ENCODE assay signal across 4 fruit fly cellular contexts in the genomic region with DNA sequence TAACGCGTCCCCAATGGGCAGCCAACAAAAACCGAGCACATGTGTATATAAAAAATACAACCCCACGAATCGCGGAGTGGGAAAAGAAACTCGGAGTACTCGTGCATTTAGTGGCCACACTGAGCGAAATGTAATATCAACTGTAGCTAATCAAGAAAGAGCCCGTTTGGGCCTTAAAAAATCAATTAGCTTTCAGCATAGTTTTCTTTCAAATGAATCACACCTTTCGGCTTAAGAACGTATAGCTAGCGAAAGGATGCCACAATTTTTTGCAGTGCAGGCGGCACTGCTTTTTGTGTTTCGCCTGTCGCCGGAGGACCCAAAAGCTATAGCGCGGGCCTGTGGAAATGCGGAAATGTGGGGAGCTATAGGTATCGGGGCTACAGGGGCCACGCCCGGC.
TF ChIP-seq lines count a peak whose summit lies in the region.

No protein-coding gene starts in this region.

- no peak for TF ChIP-seq CTCF in whole organism, embryonic (GFP tag; optimal IDR thresholded peaks at IDR 0.05; lab: Kevin White, UChicago)

TF ChIP-seq in whole organism, embryonic, 481 proteins besides CTCF, POLR2A, EP300 and RAD21 (continues in another document):
- TF ChIP-seq Ets65A (GFP tag; lab: Kevin White, UChicago) (no peak), CG13894 (tag; optimal IDR thresholded peaks at IDR 0.05; lab: Kevin White, UChicago) (no peak), mld (GFP tag; IDR thresholded peaks at IDR 0.05; lab: Robert Waterston, UW; ENCODE audit: partially characterized antibody) (no peak), tna (GFP tag; IDR thresholded peaks at IDR 0.05; lab: Robert Waterston, UW; ENCODE audit: partially characterized antibody) (no peak), CG6689 (GFP tag; IDR thresholded peaks at IDR 0.05; lab: Robert Waterston, UW) (peak; percentile 16; the same call in 1 of the 2 replicates), gfzf (GFP tag; optimal IDR thresholded peaks at IDR 0.05; lab: Kevin White, UChicago) (no peak), chn (GFP tag; optimal IDR thresholded peaks at IDR 0.05; lab: Kevin White, UChicago) (no peak), D (optimal IDR thresholded peaks at IDR 0.05; lab: Kevin White, UChicago) (no peak), D (GFP tag; optimal IDR thresholded peaks at IDR 0.05; lab: Kevin White, UChicago) (no peak), gce (GFP tag; IDR thresholded peaks at IDR 0.05; lab: Robert Waterston, UW) (no peak), pum (GFP tag; optimal IDR thresholded peaks at IDR 0.05; lab: Kevin White, UChicago) (no peak), nom (GFP tag; optimal IDR thresholded peaks at IDR 0.05; lab: Kevin White, UChicago) (no peak), zf30C (GFP tag; optimal IDR thresholded peaks at IDR 0.05; lab: Kevin White, UChicago) (no peak), sisA (GFP tag; IDR thresholded peaks at IDR 0.05; lab: Robert Waterston, UW) (peak; percentile 36; the same call in 1 of the 2 replicates), fru (optimal IDR thresholded peaks at IDR 0.05; lab: Kevin White, UChicago) (no peak), shn (GFP tag; optimal IDR thresholded peaks at IDR 0.05; lab: Kevin White, UChicago) (no peak), CG17186 (GFP tag; optimal IDR thresholded peaks at IDR 0.05; lab: Kevin White, UChicago) (no peak), Fer3 (tag; optimal IDR thresholded peaks at IDR 0.05; lab: Kevin White, UChicago) (peak; percentile 22), CG11504 (tag; optimal IDR thresholded peaks at IDR 0.05; lab: Kevin White, UChicago) (peak; percentile 65), ttk (GFP tag; IDR thresholded peaks at IDR 0.05; lab: Robert Waterston, UW) (peak; percentile 42; the same call in 1 of the 2 replicates), Lhr (GFP tag; optimal IDR thresholded peaks at IDR 0.05; lab: Kevin White, UChicago) (no peak), kni (GFP tag; optimal IDR thresholded peaks at IDR 0.05; lab: Kevin White, UChicago) (no peak)

TF ChIP-seq in whole organism, prepupa, 60 proteins besides CTCF, POLR2A, EP300 and RAD21 (continues in another document):
- TF ChIP-seq OdsH (GFP tag; optimal IDR thresholded peaks at IDR 0.05; lab: Kevin White, UChicago) (peak; percentile 22), CG10669 (GFP tag; optimal IDR thresholded peaks at IDR 0.05; lab: Kevin White, UChicago) (peak; percentile 30), achi (GFP tag; optimal IDR thresholded peaks at IDR 0.05; lab: Kevin White, UChicago) (no peak), CG10631 (GFP tag; optimal IDR thresholded peaks at IDR 0.05; lab: Kevin White, UChicago) (peak; percentile 13), spab (GFP tag; optimal IDR thresholded peaks at IDR 0.05; lab: Kevin White, UChicago) (peak; percentile 2), CG4318 (GFP tag; optimal IDR thresholded peaks at IDR 0.05; lab: Kevin White, UChicago) (no peak), CG31627 (GFP tag; optimal IDR thresholded peaks at IDR 0.05; lab: Kevin White, UChicago) (peak; percentile 33), CG16779 (tag; optimal IDR thresholded peaks at IDR 0.05; lab: Kevin White, UChicago) (no peak), CG6854 (GFP tag; optimal IDR thresholded peaks at IDR 0.05; lab: Kevin White, UChicago) (no peak), svp (GFP tag; lab: Kevin White, UChicago) (peak; percentile 31), CG1621 (tag; optimal IDR thresholded peaks at IDR 0.05; lab: Kevin White, UChicago) (peak; percentile 4), pdm3 (GFP tag; optimal IDR thresholded peaks at IDR 0.05; lab: Kevin White, UChicago) (peak; percentile 48), Met (GFP tag; optimal IDR thresholded peaks at IDR 0.05; lab: Kevin White, UChicago) (peak; percentile 26), dac (GFP tag; optimal IDR thresholded peaks at IDR 0.05; lab: Kevin White, UChicago) (peak; percentile 30), CG11762 (GFP tag; optimal IDR thresholded peaks at IDR 0.05; lab: Kevin White, UChicago; ENCODE audit: insufficient read depth) (no peak), Smox (GFP tag; optimal IDR thresholded peaks at IDR 0.05; lab: Kevin White, UChicago) (peak; percentile 11), CG11294 (GFP tag; IDR thresholded peaks at IDR 0.05; lab: Robert Waterston, UW) (no peak), CG6276 (GFP tag; optimal IDR thresholded peaks at IDR 0.05; lab: Kevin White, UChicago) (peak; percentile 14), Ets96B (tag; optimal IDR thresholded peaks at IDR 0.05; lab: Kevin White, UChicago) (peak; percentile 27), lz (GFP tag; optimal IDR thresholded peaks at IDR 0.05; lab: Kevin White, UChicago) (peak; percentile 14), Hr4 (GFP tag; optimal IDR thresholded peaks at IDR 0.05; lab: Kevin White, UChicago) (no peak), Eip93F (GFP tag; optimal IDR thresholded peaks at IDR 0.05; lab: Kevin White, UChicago) (no peak), CG11902 (GFP tag; optimal IDR thresholded peaks at IDR 0.05; lab: Kevin White, UChicago) (no peak)

TF ChIP-seq in whole organism, pupa, 21 proteins besides CTCF, POLR2A, EP300 and RAD21:
- peak; percentile 51 for TF ChIP-seq Ets98B (GFP tag; IDR thresholded peaks at IDR 0.05; lab: Robert Waterston, UW)
- TF ChIP-seq gl (tag; optimal IDR thresholded peaks at IDR 0.05; lab: Kevin White, UChicago) = no peak
- TF ChIP-seq CG12605 (GFP tag; IDR thresholded peaks at IDR 0.05; lab: Robert Waterston, UW) = no peak
- peak; percentile 46 for TF ChIP-seq CG8159 (tag; optimal IDR thresholded peaks at IDR 0.05; lab: Kevin White, UChicago)
- peak; percentile 30 for TF ChIP-seq CG8301 (tag; optimal IDR thresholded peaks at IDR 0.05; lab: Kevin White, UChicago)
- TF ChIP-seq fd96Ca (GFP tag; IDR thresholded peaks at IDR 0.05; lab: Robert Waterston, UW) = peak; percentile 64; the same call in 2 of the 3 replicates
- peak; percentile 38 for TF ChIP-seq CG14655 (GFP tag; optimal IDR thresholded peaks at IDR 0.05; lab: Kevin White, UChicago)
- TF ChIP-seq CG17806 (tag; optimal IDR thresholded peaks at IDR 0.05; lab: Kevin White, UChicago) = peak; percentile 19
- TF ChIP-seq CG15710 (tag; optimal IDR thresholded peaks at IDR 0.05; lab: Kevin White, UChicago) = peak; percentile 18
- peak; percentile 2 for TF ChIP-seq CG9948 (tag; optimal IDR thresholded peaks at IDR 0.05; lab: Kevin White, UChicago)
- TF ChIP-seq CG4496 (GFP tag; IDR thresholded peaks at IDR 0.05; lab: Robert Waterston, UW) = peak; percentile 50; the same call in 1 of the 3 replicates

TF ChIP-seq in whole organism, wandering third instar larva, 38 proteins besides CTCF, POLR2A, EP300 and RAD21:
- TF ChIP-seq Myc (optimal IDR thresholded peaks at IDR 0.05; lab: Kevin White, UChicago) (no peak), CG32264 (GFP tag; optimal IDR thresholded peaks at IDR 0.05; lab: Kevin White, UChicago) (no peak), lola (GFP tag; optimal IDR thresholded peaks at IDR 0.05; lab: Kevin White, UChicago) (no peak), Dif (GFP tag; optimal IDR thresholded peaks at IDR 0.05; lab: Kevin White, UChicago; ENCODE audit: partially characterized antibody) (no peak), Sp1 (GFP tag; optimal IDR thresholded peaks at IDR 0.05; lab: Kevin White, UChicago) (peak; percentile 16), h (GFP tag; optimal IDR thresholded peaks at IDR 0.05; lab: Kevin White, UChicago) (peak; percentile 6), rgr (GFP tag; optimal IDR thresholded peaks at IDR 0.05; lab: Kevin White, UChicago) (no peak), ey (GFP tag; optimal IDR thresholded peaks at IDR 0.05; lab: Kevin White, UChicago) (peak; percentile 13)
TF ChIP-seq in whole organism, wandering third instar larva: peak in this region for 3.
